Worm (Caenorhabditis elegans): ENCODE data around the gene F14D7.1.
A peak's percentile ranks its signal among the peaks of the same experiment; 100 is the strongest.
"Not testable (repeated sequence)": the region's sequence is repeated elsewhere in the genome, so short reads cannot be mapped to it uniquely, and the experiment has no call there.

F14D7.1 gene

DNA sequence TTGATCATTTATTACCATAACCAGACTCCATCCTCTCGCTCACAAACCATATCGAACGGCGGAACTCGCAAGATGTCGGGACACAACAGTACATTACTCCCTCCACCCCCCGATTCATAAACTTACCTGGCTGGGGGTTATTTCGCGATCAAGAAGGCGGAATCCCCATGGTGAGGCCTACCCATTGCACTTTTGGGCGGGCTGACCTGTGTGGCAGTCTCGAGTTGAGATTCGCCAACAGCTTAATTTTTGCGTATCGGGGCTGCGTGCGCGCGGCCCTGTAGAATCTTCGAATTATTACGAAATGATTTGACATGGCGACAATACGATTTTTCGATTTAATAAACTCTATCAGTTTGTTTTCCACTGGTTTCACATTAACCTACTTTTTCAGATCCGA is 11.8 kb downstream of the F14D7.1 start:
- peak; percentile 54 for TF ChIP-seq aha-1 (tag)
- 0 out of 2 replicates have a peak, but pooled peaks have one; percentile 6 for TF ChIP-seq Y48G9A.11 (GFP tag; IDR thresholded peaks at IDR 0.05)

DNA sequence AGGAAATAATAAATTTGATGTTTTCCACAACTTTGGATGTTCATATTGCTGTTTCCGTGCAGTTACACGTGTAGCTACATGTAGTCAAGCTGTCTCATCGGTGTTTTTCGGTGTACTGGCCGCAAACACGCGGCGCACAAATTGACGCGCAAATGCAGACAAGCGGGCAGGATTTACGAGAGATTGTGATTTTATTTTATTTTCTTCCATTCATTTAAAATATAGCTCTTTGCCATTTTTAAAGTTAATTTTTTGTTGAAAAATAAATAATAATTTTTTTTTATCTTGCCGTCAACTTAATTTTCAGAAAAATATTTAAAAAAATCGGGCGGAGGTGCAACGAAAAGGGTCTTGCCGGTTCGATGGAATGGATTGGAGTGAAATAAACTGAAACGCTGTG is 15.0 kb downstream of the F14D7.1 start, which contains the start of gene F40G12.7:
Gene F40G12.7 (plus strand): TSS at position 301 of the 400 bp plus-strand sequence.
- not testable (repeated sequence) for TF ChIP-seq lin-13 (GFP tag; optimal IDR thresholded peaks at IDR 0.05); hlh-11 (tag; optimal IDR thresholded peaks at IDR 0.05); ceh-82 (tag; optimal IDR thresholded peaks at IDR 0.05)

DNA sequence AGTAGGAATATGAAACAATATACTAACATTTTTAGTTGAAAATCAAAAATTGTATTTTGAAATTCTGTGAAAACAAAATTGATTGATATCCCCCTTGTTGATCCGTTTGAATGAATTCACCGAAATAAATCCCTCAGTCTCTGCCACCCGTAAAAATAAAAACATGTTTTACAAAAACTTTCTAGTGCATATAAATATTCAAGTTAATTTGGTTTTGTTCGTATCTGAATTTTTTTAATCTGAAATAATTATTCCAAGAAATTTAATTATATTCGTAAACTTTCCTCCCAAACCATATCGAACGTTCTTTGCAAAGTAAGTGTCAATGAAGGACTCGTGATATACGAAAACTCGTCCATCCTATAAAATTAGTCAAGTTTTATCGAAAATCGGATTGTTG is 16.2 kb downstream of the F14D7.1 start, which contains the start of gene F40G12.6:
Gene F40G12.6 (minus strand): TSS at position 101 of the 400 bp plus-strand sequence.
- TF ChIP-seq daf-16 (GFP tag; optimal IDR thresholded peaks at IDR 0.05) = no peak
- TF ChIP-seq daf-16 (tag; optimal IDR thresholded peaks at IDR 0.05) = no peak
- no peak for TF ChIP-seq dmd-6 (GFP tag; IDR thresholded peaks at IDR 0.05)
- no peak for TF ChIP-seq php-3 (GFP tag; IDR thresholded peaks at IDR 0.05)
- no peak for TF ChIP-seq madf-9 (GFP tag; conservative IDR thresholded peaks at IDR 0.05)
- no peak for TF ChIP-seq nhr-76 (tag; optimal IDR thresholded peaks at IDR 0.05)
- TF ChIP-seq lin-13 (GFP tag; optimal IDR thresholded peaks at IDR 0.05) = no peak
- TF ChIP-seq pqm-1 (tag; optimal IDR thresholded peaks at IDR 0.05) = no peak
- no peak for TF ChIP-seq gei-8 (GFP tag; optimal IDR thresholded peaks at IDR 0.05)
- no peak for TF ChIP-seq lim-7 (GFP tag; IDR thresholded peaks at IDR 0.05)
- no peak for TF ChIP-seq saeg-2 (GFP tag; IDR thresholded peaks at IDR 0.05)
- no peak for TF ChIP-seq D1046.2 (GFP tag; IDR thresholded peaks at IDR 0.05)
- no peak for TF ChIP-seq ceh-20 (GFP tag; IDR thresholded peaks at IDR 0.05)
- TF ChIP-seq rbr-2 (tag; optimal IDR thresholded peaks at IDR 0.05) = no peak
- TF ChIP-seq mep-1 (tag; optimal IDR thresholded peaks at IDR 0.05) = no peak
- TF ChIP-seq egl-27 (tag; optimal IDR thresholded peaks at IDR 0.05) = no peak
- TF ChIP-seq Y75B8A.6 (GFP tag; IDR thresholded peaks at IDR 0.05) = no peak
- no peak for TF ChIP-seq ZK546.5 (tag; optimal IDR thresholded peaks at IDR 0.05)
- TF ChIP-seq nhr-41 (GFP tag; IDR thresholded peaks at IDR 0.05) = no peak

DNA sequence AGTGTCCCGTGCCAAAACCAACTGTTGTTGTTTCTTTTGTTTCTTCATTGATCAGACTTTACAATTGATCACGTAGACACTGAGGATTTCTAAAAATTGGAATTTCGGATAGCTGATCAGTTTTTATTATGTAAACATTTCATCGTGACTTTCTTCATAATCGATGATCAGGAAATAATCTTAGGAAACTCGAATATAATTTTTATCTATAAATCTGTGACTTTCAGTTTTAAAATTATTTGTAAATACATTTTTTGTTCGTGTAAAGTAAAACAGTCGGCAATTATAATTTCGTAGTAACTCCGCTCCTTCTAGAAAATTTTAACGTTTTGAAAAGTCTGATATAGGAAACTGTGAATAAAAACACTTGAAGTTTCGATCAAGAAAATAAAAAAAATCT is 18.5 kb downstream of the F14D7.1 start, which contains the start of gene F40G12.5:
Gene F40G12.5 (minus strand): TSS at position 101 of the 400 bp plus-strand sequence.
- TF ChIP-seq unc-62 (GFP tag; optimal IDR thresholded peaks at IDR 0.05 in 1 of 2) = peak in 1 of 2 experiments; percentile 16
- TF ChIP-seq unc-62 (tag; optimal IDR thresholded peaks at IDR 0.05) = no peak
- no peak for TF ChIP-seq mxl-3 (GFP tag; optimal IDR thresholded peaks at IDR 0.05)

DNA sequence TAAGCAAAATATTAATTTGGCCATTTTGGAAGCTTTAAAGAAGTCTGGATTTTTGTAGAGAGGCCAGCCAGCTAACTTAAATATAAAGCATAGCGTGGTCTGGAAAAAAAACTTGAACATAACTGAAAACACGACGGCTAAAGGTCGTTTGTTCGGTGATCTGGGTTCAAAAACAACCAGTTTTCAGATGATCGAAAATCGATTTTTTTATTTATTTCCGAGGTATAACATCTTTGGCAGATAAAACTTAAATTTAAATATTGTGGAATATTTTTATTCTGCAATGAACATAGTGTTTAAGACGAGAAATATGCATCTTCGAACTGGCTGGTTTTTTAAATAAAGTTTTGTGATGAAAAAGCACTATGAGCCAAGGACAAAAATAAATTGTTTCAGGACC is 20.6 kb downstream of the F14D7.1 start, which contains the start of gene F40G12.4:
Gene F40G12.4 (minus strand): TSS at position 101 of the 400 bp plus-strand sequence.
- TF ChIP-seq dmd-6 (GFP tag; IDR thresholded peaks at IDR 0.05) (no peak), ceh-82 (tag; optimal IDR thresholded peaks at IDR 0.05) (no peak), php-3 (GFP tag; IDR thresholded peaks at IDR 0.05) (no peak), daf-12 (tag; optimal IDR thresholded peaks at IDR 0.05) (no peak), nhr-102 (tag; optimal IDR thresholded peaks at IDR 0.05) (no peak), T20F7.1 (GFP tag; optimal IDR thresholded peaks at IDR 0.05) (no peak), F49E8.2 (tag; optimal IDR thresholded peaks at IDR 0.05; ENCODE audit: borderline replicate concordance) (no peak), tra-1 (GFP tag; IDR thresholded peaks at IDR 0.05) (no peak), nhr-76 (tag; optimal IDR thresholded peaks at IDR 0.05) (no peak), mep-1 (tag; optimal IDR thresholded peaks at IDR 0.05) (no peak), ceh-62 (tag; optimal IDR thresholded peaks at IDR 0.05) (no peak), nhr-41 (GFP tag; IDR thresholded peaks at IDR 0.05) (no peak), mdt-29 (GFP tag; IDR thresholded peaks at IDR 0.05) (no peak), mxl-2 (GFP tag; conservative IDR thresholded peaks at IDR 0.05) (no peak), nhr-48 (tag; optimal IDR thresholded peaks at IDR 0.05) (no peak), hif-1 (tag; optimal IDR thresholded peaks at IDR 0.05) (no peak), egl-43 (GFP tag; IDR thresholded peaks at IDR 0.05) (no peak)

Measured in whole organism, L4 larva.